Worm (Caenorhabditis elegans) whole organism, young adult: Measurements from ENCODE around the gene letm-1.
A peak's percentile ranks its signal among the peaks of the same experiment; 100 is the strongest.

ENCODE experiments used
- B0019.2 ChIP-seq: fragments of 200-800 bp; sonication (Bioruptor generic); conservative IDR thresholded peaks from 2 replicates; pipeline ENCODE4 v1.3.6; 2022; ENCODE audit warnings: missing genetic modification reagents, missing genetic modification characterization, missing compliant biosample characterization
- B0261.1 ChIP-seq: sonication (generic microtip); optimal IDR thresholded peaks from 2 replicates; lab custom pipeline; 2016; ENCODE audit warnings: mild to moderate bottlenecking, missing genetic modification characterization, moderate library complexity, missing compliant biosample characterization
- D2030.7 ChIP-seq: fragments of 200-800 bp; sonication (Bioruptor generic); IDR thresholded peaks from 2 replicates; pipeline ENCODE4 v1.3.6; 2022; ENCODE audit warnings: missing genetic modification reagents, missing genetic modification characterization, missing compliant biosample characterization
- F10E7.11 ChIP-seq: sonication (generic microtip); optimal IDR thresholded peaks from 2 replicates; lab custom pipeline; 2017; ENCODE audit warnings: mild to moderate bottlenecking, missing genetic modification characterization, moderate library complexity, missing compliant biosample characterization
- F49E8.2 ChIP-seq: sonication (generic microtip); optimal IDR thresholded peaks from 3 replicates; lab custom pipeline; 2017; ENCODE audit warnings: missing genetic modification characterization, mild to moderate bottlenecking, missing compliant biosample characterization, antibody characterized with exemption, moderate library complexity; ENCODE audit not compliant: insufficient read depth
- F55B11.4 ChIP-seq: sonication (generic microtip); optimal IDR thresholded peaks from 2 replicates; lab custom pipeline; 2016; ENCODE audit warnings: missing compliant biosample characterization, missing genetic modification characterization, borderline replicate concordance; ENCODE audit not compliant: insufficient read depth
- F57C9.4 ChIP-seq: sonication (generic microtip); optimal IDR thresholded peaks from 2 replicates; lab custom pipeline; 2017; ENCODE audit warnings: mild to moderate bottlenecking, missing genetic modification characterization, missing compliant biosample characterization
- K11D2.4 ChIP-seq: fragments of 200-800 bp; sonication (Bioruptor generic); IDR thresholded peaks from 2 replicates; pipeline ENCODE4 v1.3.6; 2022; ENCODE audit warnings: missing genetic modification reagents, missing genetic modification characterization, missing compliant biosample characterization
- Y53F4B.3 ChIP-seq: fragments of 200-800 bp; sonication (Bioruptor generic); IDR thresholded peaks from 2 replicates; pipeline ENCODE4 v1.3.6; 2022; ENCODE audit warnings: missing genetic modification reagents, missing genetic modification characterization, missing compliant biosample characterization
- Y53G8AR.9 ChIP-seq: fragments of 200-800 bp; sonication (Bioruptor generic); conservative IDR thresholded peaks from 2 replicates; pipeline ENCODE4 v1.3.6; 2022; ENCODE audit warnings: missing genetic modification reagents, missing genetic modification characterization, missing compliant biosample characterization
- Y56A3A.18 ChIP-seq: fragments of 200-800 bp; sonication (Bioruptor generic); IDR thresholded peaks from 2 replicates; pipeline ENCODE4 v1.3.6; 2022; ENCODE audit warnings: missing genetic modification reagents, missing genetic modification characterization, missing compliant biosample characterization
- Y79H2A.3 ChIP-seq: fragments of 200-800 bp; sonication (Bioruptor generic); conservative IDR thresholded peaks from 2 replicates; pipeline ENCODE4 v1.3.6; 2022; ENCODE audit warnings: missing genetic modification reagents, missing genetic modification characterization, missing compliant biosample characterization
- Y95B8A.8 ChIP-seq: fragments of 200-800 bp; sonication (Bioruptor generic); IDR thresholded peaks from 2 replicates; pipeline ENCODE4 v1.3.6; 2022; ENCODE audit warnings: missing genetic modification reagents, missing genetic modification characterization, missing compliant biosample characterization
- attf-3 ChIP-seq: fragments of 200-800 bp; sonication (Bioruptor generic); conservative IDR thresholded peaks from 2 replicates; pipeline ENCODE4 v1.3.6; 2022; ENCODE audit warnings: missing genetic modification reagents, missing genetic modification characterization, missing compliant biosample characterization
- cebp-1 ChIP-seq, 2 experiments: fragments of 200-800 bp in 1 of 2; sonication (Bioruptor generic) in 1 of 2; sonication (generic microtip) in 1 of 2; IDR thresholded peaks in 1 of 2; optimal IDR thresholded peaks in 1 of 2; 2 replicates each; pipeline versions ENCODE4 v1.3.6 to Lab custom; 2017 to 2022; ENCODE audit warnings: missing compliant biosample characterization in 2 of 2, missing genetic modification characterization in 2 of 2, mild to moderate bottlenecking in 1 of 2, missing genetic modification reagents in 1 of 2, moderate library complexity in 1 of 2
- ceh-40 ChIP-seq: fragments of 200-800 bp; sonication (Bioruptor generic); IDR thresholded peaks from 2 replicates; pipeline ENCODE4 v1.3.6; 2022; ENCODE audit warnings: missing genetic modification characterization, missing compliant biosample characterization
- chd-7 ChIP-seq: sonication (generic microtip); optimal IDR thresholded peaks from 2 replicates; lab custom pipeline; 2016; ENCODE audit warnings: mild to moderate bottlenecking, missing genetic modification characterization, moderate library complexity, missing compliant biosample characterization
- dox-1 ChIP-seq: fragments of 200-800 bp; sonication (Bioruptor generic); IDR thresholded peaks from 2 replicates; pipeline ENCODE4 v1.3.6; 2022; ENCODE audit warnings: missing genetic modification reagents, missing genetic modification characterization, missing compliant biosample characterization
- egl-44 ChIP-seq: fragments of 200-800 bp; sonication (Bioruptor generic); IDR thresholded peaks from 2 replicates; pipeline ENCODE4 v1.3.6; 2022; ENCODE audit warnings: missing genetic modification reagents, missing genetic modification characterization, missing compliant biosample characterization
- ekl-4 ChIP-seq: fragments of 200-800 bp; sonication (Bioruptor generic); IDR thresholded peaks from 2 replicates; pipeline ENCODE4 v1.3.6; 2022; ENCODE audit warnings: missing genetic modification reagents, missing genetic modification characterization, missing compliant biosample characterization
- ets-4 ChIP-seq: fragments of 200-800 bp; sonication (Bioruptor generic); optimal IDR thresholded peaks from 2 replicates; lab custom pipeline; 2018; ENCODE audit warnings: mild to moderate bottlenecking, missing genetic modification characterization, missing compliant biosample characterization
- him-1 ChIP-seq: sonication (generic microtip); optimal IDR thresholded peaks from 2 replicates; lab custom pipeline; 2016; ENCODE audit warnings: missing genotype, missing genetic modification reagents, missing genetic modification characterization, missing compliant biosample characterization
- hmg-20 ChIP-seq: fragments of 200-800 bp; sonication (Bioruptor generic); IDR thresholded peaks from 2 replicates; pipeline ENCODE4 v1.3.6; 2022; ENCODE audit warnings: missing genetic modification reagents, missing genetic modification characterization, missing compliant biosample characterization
- let-526 ChIP-seq: fragments of 200-800 bp; sonication (Bioruptor generic); IDR thresholded peaks from 2 replicates; pipeline ENCODE4 v1.3.6; 2022; ENCODE audit warnings: missing genetic modification reagents, missing genetic modification characterization, missing compliant biosample characterization
- let-607 ChIP-seq, 2 experiments: fragments of 200-800 bp in 1 of 2; sonication (Bioruptor generic) in 1 of 2; sonication (generic microtip) in 1 of 2; optimal IDR thresholded peaks; 2 replicates each; lab custom pipeline; 2016 to 2018; ENCODE audit warnings: mild to moderate bottlenecking in 2 of 2, missing compliant biosample characterization in 2 of 2, missing genetic modification characterization in 2 of 2, moderate library complexity in 2 of 2, missing genotype in 1 of 2
- lir-1 ChIP-seq: fragments of 200-800 bp; sonication (Bioruptor generic); conservative IDR thresholded peaks from 2 replicates; pipeline ENCODE4 v1.3.6; 2022; ENCODE audit warnings: missing genetic modification reagents, missing genetic modification characterization, missing compliant biosample characterization
- lsy-27 ChIP-seq: sonication (generic microtip); optimal IDR thresholded peaks from 2 replicates; lab custom pipeline; 2017; ENCODE audit warnings: missing genetic modification characterization, mild to moderate bottlenecking, missing compliant biosample characterization, antibody characterized with exemption, missing genotype, borderline replicate concordance; ENCODE audit not compliant: insufficient read depth
- madf-3 ChIP-seq: fragments of 200-800 bp; sonication (Bioruptor generic); IDR thresholded peaks from 2 replicates; pipeline ENCODE4 v1.3.6; 2022; ENCODE audit warnings: missing genetic modification reagents, missing genetic modification characterization, missing compliant biosample characterization
- madf-6 ChIP-seq: fragments of 200-800 bp; sonication (Bioruptor generic); IDR thresholded peaks from 2 replicates; pipeline ENCODE4 v1.3.6; 2022; ENCODE audit warnings: missing genetic modification reagents, missing genetic modification characterization, missing compliant biosample characterization
- mel-28 ChIP-seq: sonication (generic microtip); optimal IDR thresholded peaks from 2 replicates; lab custom pipeline; 2016; ENCODE audit warnings: borderline replicate concordance, mild to moderate bottlenecking, missing genetic modification characterization, missing compliant biosample characterization
- mes-4 ChIP-seq: sonication (generic microtip); optimal IDR thresholded peaks from 2 replicates; lab custom pipeline; 2016; ENCODE audit warnings: missing genotype, missing genetic modification characterization, missing compliant biosample characterization
- mxl-1 ChIP-seq: sonication (generic microtip); optimal IDR thresholded peaks from 2 replicates; lab custom pipeline; 2016; ENCODE audit warnings: missing genetic modification characterization, missing compliant biosample characterization
- nfya-1 ChIP-seq: sonication (generic microtip); optimal IDR thresholded peaks from 2 replicates; lab custom pipeline; 2017; ENCODE audit warnings: antibody characterized with exemption, missing compliant biosample characterization, missing genetic modification characterization, borderline replicate concordance; ENCODE audit not compliant: insufficient read depth
- nfya-2 ChIP-seq: fragments of 200-800 bp; sonication (Bioruptor generic); IDR thresholded peaks from 2 replicates; pipeline ENCODE4 v1.3.6; 2022; ENCODE audit warnings: missing genetic modification reagents, missing genetic modification characterization, missing compliant biosample characterization
- nfyb-1 ChIP-seq: fragments of 200-800 bp; sonication (Bioruptor generic); IDR thresholded peaks from 2 replicates; pipeline ENCODE4 v1.3.6; 2022; ENCODE audit warnings: missing genetic modification reagents, missing genetic modification characterization, missing compliant biosample characterization
- nhr-120 ChIP-seq: fragments of 200-800 bp; sonication (Bioruptor generic); IDR thresholded peaks from 2 replicates; pipeline ENCODE4 v1.3.6; 2022; ENCODE audit warnings: missing genetic modification characterization, missing compliant biosample characterization
- nhr-80 ChIP-seq: sonication (generic microtip); optimal IDR thresholded peaks from 2 replicates; lab custom pipeline; 2016; ENCODE audit warnings: missing genetic modification characterization, missing compliant biosample characterization
- pbrm-1 ChIP-seq: fragments of 200-800 bp; sonication (Bioruptor generic); IDR thresholded peaks from 2 replicates; pipeline ENCODE4 v1.3.6; 2022; ENCODE audit warnings: missing genetic modification reagents, missing genetic modification characterization, missing compliant biosample characterization
- snpc-1.1 ChIP-seq: sonication (generic microtip); optimal IDR thresholded peaks from 2 replicates; lab custom pipeline; 2017; ENCODE audit warnings: missing genetic modification characterization, mild to moderate bottlenecking, missing compliant biosample characterization, antibody characterized with exemption, moderate library complexity, missing genotype, missing genetic modification reagents; ENCODE audit not compliant: insufficient read depth
- snpc-1.3 ChIP-seq: sonication (generic microtip); optimal IDR thresholded peaks from 2 replicates; lab custom pipeline; 2017; ENCODE audit warnings: missing genetic modification characterization, mild to moderate bottlenecking, missing compliant biosample characterization, antibody characterized with exemption, moderate library complexity, missing genotype, missing genetic modification reagents; ENCODE audit not compliant: insufficient read depth
- snpc-4 ChIP-seq, 5 experiments: fragments of 150-350 bp in 1 of 5; sonication (generic microtip) in 4 of 5; optimal IDR thresholded peaks; 2 replicates each; lab custom pipeline; 2014 to 2018; ENCODE audit warnings: missing genetic modification characterization in 5 of 5, missing biosample characterization in 3 of 5, antibody characterized with exemption in 2 of 5, mild to moderate bottlenecking in 2 of 5, missing compliant biosample characterization in 2 of 5, missing genotype in 2 of 5, moderate library complexity in 2 of 5, missing genetic modification reagents in 1 of 5
- somi-1 ChIP-seq: fragments of 200-800 bp; sonication (Bioruptor generic); optimal IDR thresholded peaks from 2 replicates; lab custom pipeline; 2018; ENCODE audit warnings: mild to moderate bottlenecking, missing genetic modification characterization, missing compliant biosample characterization
- xnd-1 ChIP-seq: sonication (generic microtip); optimal IDR thresholded peaks from 2 replicates; lab custom pipeline; 2016; ENCODE audit warnings: missing genotype, missing genetic modification reagents, missing genetic modification characterization, missing compliant biosample characterization
- zfh-2 ChIP-seq: fragments of 200-800 bp; sonication (Bioruptor generic); conservative IDR thresholded peaks from 2 replicates; pipeline ENCODE4 v1.3.6; 2022; ENCODE audit warnings: missing genetic modification reagents, missing genetic modification characterization, missing compliant biosample characterization
- zim-3 ChIP-seq: sonication (generic microtip); optimal IDR thresholded peaks from 2 replicates; lab custom pipeline; 2017; ENCODE audit warnings: mild to moderate bottlenecking, missing genetic modification characterization, moderate library complexity, missing compliant biosample characterization
- ztf-26 ChIP-seq: sonication (generic microtip); optimal IDR thresholded peaks from 2 replicates; lab custom pipeline; 2017; ENCODE audit warnings: missing genetic modification characterization, missing compliant biosample characterization

letm-1 gene

ce11 chrV:13654394-13654792, 6.7 kb upstream of the letm-1 start:
- TF ChIP-seq let-526 (GFP tag; lab: Robert Waterston, UW) (no peak), B0261.1 (no peak), lsy-27 (no peak), ztf-26 (tag; lab: Kevin White, UChicago) (no peak), pbrm-1 (no peak), Y53F4B.3 (GFP tag; lab: Robert Waterston, UW) (no peak), F49E8.2 (tag; lab: Kevin White, UChicago) (no peak), egl-44 (GFP tag; lab: Robert Waterston, UW) (no peak), K11D2.4 (0 out of 2 replicates have a peak, but pooled peaks have one; percentile 29), zim-3 (tag; lab: Kevin White, UChicago) (no peak), snpc-4 (GFP tag; optimal IDR thresholded peaks at IDR 0.05; lab: Kevin White, UChicago) (no peak), snpc-4 (tag; optimal IDR thresholded peaks at IDR 0.05; lab: Kevin White, UChicago) (no peak), zfh-2 (GFP tag; lab: Robert Waterston, UW) (no peak), nhr-120 (GFP tag; lab: Robert Waterston, UW) (no peak), snpc-1.1 (tag; lab: Kevin White, UChicago) (peak; percentile 14), Y95B8A.8 (no peak), nfya-2 (no peak), xnd-1 (tag; lab: Kevin White, UChicago) (no peak), snpc-1.3 (tag; lab: Kevin White, UChicago) (no peak), madf-6 (GFP tag; lab: Robert Waterston, UW) (no peak), nfyb-1 (GFP tag; lab: Robert Waterston, UW) (0 out of 2 replicates have a peak, but pooled peaks have one; percentile 23), Y53G8AR.9 (GFP tag; lab: Robert Waterston, UW) (0 out of 2 replicates have a peak, but pooled peaks have one; percentile 20), attf-3 (no peak), mxl-1 (tag; lab: Kevin White, UChicago) (no peak), cebp-1 (GFP tag; IDR thresholded peaks at IDR 0.05; lab: Robert Waterston, UW) (peak; percentile 67), cebp-1 (tag; optimal IDR thresholded peaks at IDR 0.05; lab: Kevin White, UChicago) (peak; percentile 76), nfya-1 (tag; lab: Kevin White, UChicago) (no peak), Y79H2A.3 (no peak), ceh-40 (GFP tag; lab: Robert Waterston, UW) (no peak), F55B11.4 (tag; lab: Kevin White, UChicago) (no peak), B0019.2 (GFP tag; lab: Robert Waterston, UW) (no peak), chd-7 (tag; lab: Kevin White, UChicago) (no peak), dox-1 (GFP tag; lab: Robert Waterston, UW) (no peak), ekl-4 (GFP tag; lab: Robert Waterston, UW) (no peak), Y56A3A.18 (GFP tag; lab: Robert Waterston, UW) (no peak), F10E7.11 (no peak), ets-4 (GFP tag; lab: Kevin White, UChicago) (no peak), F57C9.4 (no peak), madf-3 (GFP tag; lab: Robert Waterston, UW) (0 out of 2 replicates have a peak, but pooled peaks have one; percentile 71), him-1 (tag; lab: Kevin White, UChicago) (no peak), nhr-80 (tag; lab: Kevin White, UChicago) (peak; percentile 8), mel-28 (tag; lab: Kevin White, UChicago) (no peak), lir-1 (GFP tag; lab: Robert Waterston, UW) (no peak), hmg-20 (GFP tag; lab: Robert Waterston, UW) (no peak), somi-1 (GFP tag; lab: Kevin White, UChicago) (no peak), let-607 (tag; optimal IDR thresholded peaks at IDR 0.05; lab: Kevin White, UChicago) (no peak), mes-4 (tag; lab: Kevin White, UChicago) (no peak), D2030.7 (GFP tag; lab: Robert Waterston, UW) (no peak)
